Worm (Caenorhabditis elegans) whole organism, L3 larva: ENCODE data around the gene msp-40.

Source experiments
- R02D3.7 ChIP-seq: fragments of 150-350 bp; optimal IDR thresholded peaks from 2 replicates; lab custom pipeline; 2014; ENCODE audit warnings: missing biosample characterization, missing genetic modification characterization
- sea-2 ChIP-seq: fragments of 150-350 bp; sonication (generic microtip); optimal IDR thresholded peaks from 4 replicates; lab custom pipeline; 2014; ENCODE audit warnings: missing biosample characterization, missing genetic modification reagents, missing genetic modification characterization
- zag-1 ChIP-seq: fragments of 150-350 bp; optimal IDR thresholded peaks from 2 replicates; lab custom pipeline; 2014; ENCODE audit warnings: missing biosample characterization, missing genetic modification characterization

ce11 chrII:4827734-4828609 lies 2.8 kb downstream of the msp-40 start, which contains the start of the genes fbxb-88 and tbck-1:
- TF ChIP-seq sea-2 (no peak), R02D3.7 (tag; lab: Kevin White, UChicago) (no peak), zag-1 (tag; lab: Kevin White, UChicago) (no peak)
